Worm (Caenorhabditis elegans) whole organism, early embryonic: ENCODE results near the gene Y24D9A.7.

ENCODE experiments used
- B0310.2 ChIP-seq: sonication (generic microtip); optimal IDR thresholded peaks from 2 replicates; lab custom pipeline; 2016; ENCODE audit warnings: mild to moderate bottlenecking, missing genetic modification characterization, missing compliant biosample characterization
- F13C5.2 ChIP-seq: sonication (generic microtip); optimal IDR thresholded peaks from 2 replicates; lab custom pipeline; 2017; ENCODE audit warnings: mild to moderate bottlenecking, missing genetic modification characterization, inconsistent platforms, missing compliant biosample characterization
- aly-1 ChIP-seq: sonication (generic microtip); optimal IDR thresholded peaks from 2 replicates; lab custom pipeline; 2016; ENCODE audit warnings: missing genetic modification characterization, missing compliant biosample characterization
- ama-1 ChIP-seq: fragments of 150-350 bp; optimal IDR thresholded peaks from 2 replicates; lab custom pipeline; 2014
- ceh-13 ChIP-seq: fragments of 200-800 bp; sonication (Bioruptor generic); optimal IDR thresholded peaks from 2 replicates; lab custom pipeline; 2018; ENCODE audit warnings: mild to moderate bottlenecking, missing genetic modification characterization, missing compliant biosample characterization
- ceh-36 ChIP-seq: sonication (generic microtip); optimal IDR thresholded peaks from 2 replicates; lab custom pipeline; 2016; ENCODE audit warnings: missing genetic modification characterization, inconsistent platforms, missing compliant biosample characterization
- ets-7 ChIP-seq: sonication (generic microtip); optimal IDR thresholded peaks from 2 replicates; lab custom pipeline; 2016; ENCODE audit warnings: missing genotype, missing genetic modification characterization, missing compliant biosample characterization
- flt-1 ChIP-seq: fragments of 200-800 bp; sonication (Bioruptor generic); IDR thresholded peaks from 2 replicates; pipeline ENCODE4 v1.3.6; 2022; ENCODE audit warnings: missing genetic modification characterization, missing compliant biosample characterization
- hmbx-1 ChIP-seq: sonication (generic microtip); optimal IDR thresholded peaks from 2 replicates; lab custom pipeline; 2016; ENCODE audit warnings: mild to moderate bottlenecking, missing genetic modification characterization, missing compliant biosample characterization
- hmg-4 ChIP-seq: fragments of 200-800 bp; sonication (Bioruptor generic); optimal IDR thresholded peaks from 2 replicates; lab custom pipeline; 2018; ENCODE audit warnings: mild to moderate bottlenecking, missing genetic modification characterization, missing compliant biosample characterization
- hnd-1 ChIP-seq: sonication (generic microtip); optimal IDR thresholded peaks from 2 replicates; lab custom pipeline; 2016; ENCODE audit warnings: missing genetic modification characterization, missing compliant biosample characterization
- pes-1 ChIP-seq: fragments of 200-800 bp; sonication (Bioruptor generic); IDR thresholded peaks from 2 replicates; pipeline ENCODE4 v1.3.6; 2022; ENCODE audit warnings: missing genetic modification reagents, missing genetic modification characterization, missing compliant biosample characterization
- scrt-1 ChIP-seq: fragments of 200-800 bp; sonication (Bioruptor generic); IDR thresholded peaks from 2 replicates; pipeline ENCODE4 v1.3.6; 2022; ENCODE audit warnings: missing genetic modification characterization, missing compliant biosample characterization
- sea-1 ChIP-seq: fragments of 200-800 bp; sonication (Bioruptor generic); conservative IDR thresholded peaks from 2 replicates; pipeline ENCODE4 v1.3.6; 2022; ENCODE audit warnings: missing genetic modification characterization, missing compliant biosample characterization
- tbx-11 ChIP-seq: fragments of 200-800 bp; sonication (Bioruptor generic); IDR thresholded peaks from 2 replicates; pipeline ENCODE4 v1.3.6; 2022; ENCODE audit warnings: missing genetic modification characterization, missing compliant biosample characterization
- tbx-37 ChIP-seq: fragments of 200-800 bp; sonication (Bioruptor generic); conservative IDR thresholded peaks from 2 replicates; pipeline ENCODE4 v1.3.6; 2022; ENCODE audit warnings: missing genetic modification reagents, missing genetic modification characterization, missing compliant biosample characterization
- tra-4 ChIP-seq: sonication (generic microtip); optimal IDR thresholded peaks from 2 replicates; lab custom pipeline; 2017; ENCODE audit warnings: missing genetic modification characterization, missing compliant biosample characterization

Gene Y24D9A.7

DNA sequence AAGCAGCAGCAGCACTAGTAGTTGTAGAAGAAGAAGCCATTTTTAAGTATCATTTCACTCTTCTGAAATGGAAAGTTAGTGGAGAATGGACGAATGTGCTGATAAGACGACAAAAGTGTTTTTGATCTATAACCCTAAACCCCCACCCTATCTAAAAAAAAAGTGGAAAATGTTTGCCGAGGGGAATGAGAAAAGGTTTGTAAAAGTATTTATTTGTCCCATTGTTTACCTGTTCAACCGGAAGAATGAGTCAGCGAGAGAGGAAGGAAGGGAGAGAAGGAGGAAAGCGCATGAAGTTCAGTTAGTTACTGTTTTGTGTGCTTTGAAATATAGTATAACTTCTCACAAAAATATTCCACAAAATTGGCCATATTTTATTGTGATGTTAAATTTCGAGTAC lies 7.9 kb downstream of the Y24D9A.7 start:
- TF ChIP-seq hnd-1 (no peak), F13C5.2 (tag; lab: Kevin White, UChicago) (no peak), hmbx-1 (tag; lab: Kevin White, UChicago) (no peak), ceh-13 (GFP tag; lab: Kevin White, UChicago) (no peak), aly-1 (tag; lab: Kevin White, UChicago) (no peak), tra-4 (tag; lab: Kevin White, UChicago) (no peak), tbx-37 (GFP tag; lab: Robert Waterston, UW) (no peak), hmg-4 (GFP tag; lab: Kevin White, UChicago) (no peak), flt-1 (GFP tag; lab: Robert Waterston, UW) (no peak), B0310.2 (no peak), ama-1 (lab: Kevin White, UChicago) (no peak)

DNA sequence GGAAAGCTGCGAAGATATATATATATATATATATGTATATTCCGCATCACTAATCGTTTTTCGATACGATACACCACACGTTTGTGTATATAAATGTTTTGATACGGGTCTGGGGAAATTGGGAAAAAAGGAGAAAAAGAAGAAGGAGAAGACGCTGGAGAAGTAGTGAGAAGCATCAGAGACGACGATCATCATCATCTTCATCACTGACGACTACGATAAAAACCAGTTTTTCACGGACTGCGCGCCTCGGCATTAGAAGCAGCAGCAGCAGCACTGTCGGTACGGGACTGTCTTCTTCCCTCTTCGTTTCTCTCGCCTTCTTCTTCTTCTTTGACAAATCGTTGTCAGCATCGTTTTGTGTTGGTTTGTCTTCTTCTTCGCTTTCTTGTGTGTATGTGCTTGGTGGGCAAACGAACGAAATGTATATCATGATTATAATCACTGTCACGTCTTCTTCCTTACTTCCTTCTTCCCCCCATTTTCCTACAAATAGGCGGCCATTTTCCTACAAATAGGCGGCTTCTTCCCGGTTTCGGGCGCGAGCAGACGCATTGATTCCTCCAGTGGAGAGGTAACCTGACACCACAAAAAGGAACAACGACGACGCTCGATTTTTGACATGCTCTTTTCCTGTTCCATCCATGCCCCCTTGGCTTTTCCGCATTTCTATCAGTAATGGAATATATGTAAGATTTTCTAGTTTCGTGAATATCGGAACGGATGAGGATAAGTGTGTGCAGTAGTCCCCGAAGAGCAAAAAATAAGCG lies 8.7 kb downstream of the Y24D9A.7 start:
- no peak for TF ChIP-seq aly-1 (tag; lab: Kevin White, UChicago)
- no peak for TF ChIP-seq tra-4 (tag; lab: Kevin White, UChicago)
- TF ChIP-seq ets-7 (tag; lab: Kevin White, UChicago), result no peak
- TF ChIP-seq sea-1, result no peak
- no peak for TF ChIP-seq hmg-4 (GFP tag; lab: Kevin White, UChicago)
- TF ChIP-seq tbx-37 (GFP tag; lab: Robert Waterston, UW), result no peak
- TF ChIP-seq pes-1 (GFP tag; lab: Robert Waterston, UW), result no peak
- no peak for TF ChIP-seq ama-1 (lab: Kevin White, UChicago)
- TF ChIP-seq flt-1 (GFP tag; lab: Robert Waterston, UW), result no peak
- TF ChIP-seq scrt-1 (GFP tag; lab: Robert Waterston, UW), result no peak
- TF ChIP-seq hmbx-1 (tag; lab: Kevin White, UChicago), result no peak
- TF ChIP-seq F13C5.2 (tag; lab: Kevin White, UChicago), result no peak
- no peak for TF ChIP-seq tbx-11 (GFP tag; lab: Robert Waterston, UW)
- TF ChIP-seq B0310.2, result no peak

DNA sequence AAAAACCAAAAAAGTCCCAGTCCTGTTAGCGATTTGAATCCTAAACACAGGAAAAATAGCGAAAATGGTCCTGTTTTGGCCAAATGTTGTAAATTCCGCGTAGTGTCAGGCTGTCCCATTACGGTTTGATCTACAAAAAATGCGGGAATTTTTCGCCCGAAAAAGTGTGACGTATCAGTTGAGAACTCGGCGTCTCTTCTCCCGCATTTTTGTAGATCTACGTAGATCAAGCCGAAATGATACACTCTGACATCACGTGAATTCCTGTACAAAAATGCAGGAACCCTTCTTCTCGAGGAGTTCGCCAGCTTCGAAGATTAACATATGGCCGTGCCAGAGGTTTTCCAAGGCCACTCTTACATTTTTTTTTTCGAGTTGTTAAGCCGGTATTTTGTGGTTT lies 9.4 kb downstream of the Y24D9A.7 start:
- TF ChIP-seq pes-1 (GFP tag; lab: Robert Waterston, UW) (no peak), hmbx-1 (tag; lab: Kevin White, UChicago) (no peak), tra-4 (tag; lab: Kevin White, UChicago) (no peak), ama-1 (lab: Kevin White, UChicago) (no peak), scrt-1 (GFP tag; lab: Robert Waterston, UW) (no peak), ets-7 (tag; lab: Kevin White, UChicago) (no peak), ceh-36 (tag; lab: Kevin White, UChicago) (no peak), flt-1 (GFP tag; lab: Robert Waterston, UW) (no peak), ceh-13 (GFP tag; lab: Kevin White, UChicago) (no peak), sea-1 (no peak), F13C5.2 (tag; lab: Kevin White, UChicago) (no peak), tbx-37 (GFP tag; lab: Robert Waterston, UW) (no peak), B0310.2 (no peak), hmg-4 (GFP tag; lab: Kevin White, UChicago) (no peak)

DNA sequence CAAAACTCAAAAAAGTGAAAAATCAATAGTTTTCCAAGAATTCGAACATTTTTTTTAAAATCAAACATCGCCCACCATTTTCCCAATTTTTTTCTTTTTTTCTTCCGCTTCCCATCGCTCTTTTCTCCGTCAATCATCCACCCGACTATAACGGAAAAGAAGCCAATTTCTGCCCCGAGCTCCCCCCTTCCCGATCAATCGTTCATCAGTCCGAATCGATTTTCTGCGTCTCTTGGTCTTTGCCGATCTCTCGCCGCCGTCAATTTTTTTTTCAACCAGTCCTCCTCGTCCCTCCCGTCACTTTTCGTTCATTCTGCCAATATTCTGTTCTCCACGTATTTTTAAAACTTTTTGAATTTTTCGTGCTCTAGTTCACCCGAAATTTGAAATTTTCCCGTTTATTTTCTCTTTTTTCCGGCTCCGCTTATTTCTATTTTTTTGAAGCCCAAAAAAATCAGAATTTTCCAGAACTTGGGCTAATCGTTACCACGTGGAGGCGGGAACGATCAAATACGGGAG lies 11.0 kb downstream of the Y24D9A.7 start, which contains the start of gene ell-1:
TSS of gene ell-1 (plus strand) at position 469 of the 519 bp plus-strand sequence.
- TF ChIP-seq ceh-13 (GFP tag; lab: Kevin White, UChicago) (no peak), tra-4 (tag; lab: Kevin White, UChicago) (no peak), scrt-1 (GFP tag; lab: Robert Waterston, UW) (no peak), B0310.2 (no peak), pes-1 (GFP tag; lab: Robert Waterston, UW) (no peak), hmg-4 (GFP tag; lab: Kevin White, UChicago) (no peak), ets-7 (tag; lab: Kevin White, UChicago) (no peak), ama-1 (lab: Kevin White, UChicago) (no peak), hmbx-1 (tag; lab: Kevin White, UChicago) (no peak), sea-1 (no peak), tbx-11 (GFP tag; lab: Robert Waterston, UW) (no peak), hnd-1 (no peak)

DNA sequence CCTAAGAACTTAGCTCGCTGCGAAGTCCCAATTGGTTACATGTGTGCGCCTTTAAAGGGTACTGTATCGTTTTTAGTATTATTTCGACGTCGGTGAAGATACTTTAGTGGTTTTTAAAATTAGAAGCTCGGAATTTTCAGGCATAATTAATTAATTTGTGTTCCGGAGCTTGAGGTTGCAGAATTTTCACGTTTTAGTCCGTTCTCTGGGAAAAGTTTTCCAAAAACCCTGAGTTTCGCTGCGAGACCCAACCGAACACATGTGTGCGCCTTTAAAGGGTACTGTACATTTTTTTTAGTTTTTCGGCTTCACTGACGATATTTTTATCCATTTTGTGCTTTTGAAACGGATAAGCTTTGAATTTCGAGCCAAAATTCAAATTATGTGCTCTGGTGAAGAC lies 11.5 kb downstream of the Y24D9A.7 start:
- TF ChIP-seq sea-1, result no peak
- TF ChIP-seq pes-1 (GFP tag; lab: Robert Waterston, UW), result no peak
- TF ChIP-seq tra-4 (tag; lab: Kevin White, UChicago), result no peak
- TF ChIP-seq aly-1 (tag; lab: Kevin White, UChicago), result no peak
- no peak for TF ChIP-seq hmg-4 (GFP tag; lab: Kevin White, UChicago)
- no peak for TF ChIP-seq hmbx-1 (tag; lab: Kevin White, UChicago)
- no peak for TF ChIP-seq ceh-36 (tag; lab: Kevin White, UChicago)
- no peak for TF ChIP-seq F13C5.2 (tag; lab: Kevin White, UChicago)
- no peak for TF ChIP-seq ceh-13 (GFP tag; lab: Kevin White, UChicago)
- TF ChIP-seq B0310.2, result no peak
- no peak for TF ChIP-seq hnd-1
- no peak for TF ChIP-seq scrt-1 (GFP tag; lab: Robert Waterston, UW)
- no peak for TF ChIP-seq flt-1 (GFP tag; lab: Robert Waterston, UW)
- no peak for TF ChIP-seq tbx-11 (GFP tag; lab: Robert Waterston, UW)

DNA sequence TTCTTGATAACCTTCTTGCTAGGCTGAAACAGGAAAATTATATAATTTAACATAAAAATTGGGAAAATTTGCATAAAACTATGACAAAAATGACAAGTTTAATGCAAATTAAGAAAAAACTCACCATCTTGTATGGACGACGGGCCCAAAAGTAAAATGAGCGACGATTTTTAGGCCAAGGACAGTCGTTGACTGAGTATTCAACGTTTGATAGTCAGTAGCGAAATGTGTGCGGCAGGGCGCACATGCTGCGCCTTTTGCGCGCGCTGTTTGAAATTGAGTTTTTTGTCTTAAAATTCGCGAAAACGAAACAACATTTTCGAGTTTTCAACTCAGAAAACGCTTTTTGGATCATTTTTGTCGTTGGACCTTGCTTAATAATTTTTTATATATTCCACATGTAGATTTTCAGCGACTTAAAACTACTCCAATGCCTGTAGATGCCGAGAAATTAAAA lies 14.5 kb downstream of the Y24D9A.7 start, which contains the start of the genes rpl-7A and set-21:
TSS of gene rpl-7A (minus strand) at position 153 of the 457 bp plus-strand sequence.
TSS of gene set-21 (plus strand) at position 407 of the 457 bp plus-strand sequence.
- peak; percentile 86 for TF ChIP-seq F13C5.2 (tag; lab: Kevin White, UChicago)
- TF ChIP-seq hmg-4 (GFP tag; lab: Kevin White, UChicago), result peak; percentile 57
- no peak for TF ChIP-seq aly-1 (tag; lab: Kevin White, UChicago)
- no peak for TF ChIP-seq hmbx-1 (tag; lab: Kevin White, UChicago)
- TF ChIP-seq ceh-36 (tag; lab: Kevin White, UChicago), result no peak
- TF ChIP-seq flt-1 (GFP tag; lab: Robert Waterston, UW), result peak; percentile 52
- no peak for TF ChIP-seq tbx-11 (GFP tag; lab: Robert Waterston, UW)
- no peak for TF ChIP-seq ets-7 (tag; lab: Kevin White, UChicago)
- no peak for TF ChIP-seq tra-4 (tag; lab: Kevin White, UChicago)
- 0 out of 2 replicates have a peak, but pooled peaks have one; percentile 28 for TF ChIP-seq scrt-1 (GFP tag; lab: Robert Waterston, UW)
- peak; percentile 74 for TF ChIP-seq pes-1 (GFP tag; lab: Robert Waterston, UW)
- TF ChIP-seq ceh-13 (GFP tag; lab: Kevin White, UChicago), result no peak
- peak; percentile 74; the same call in 1 of the 2 replicates for TF ChIP-seq sea-1
- TF ChIP-seq hnd-1, result no peak
- peak; percentile 51 for TF ChIP-seq tbx-37 (GFP tag; lab: Robert Waterston, UW)
- no peak for TF ChIP-seq ama-1 (lab: Kevin White, UChicago)
- peak; percentile 18 for TF ChIP-seq B0310.2
